Fruit fly (Drosophila melanogaster): ENCODE measurements around the gene CG5895.
A peak's percentile ranks its signal among the peaks of the same experiment; 100 is the strongest.

Gene CG5895

DNA sequence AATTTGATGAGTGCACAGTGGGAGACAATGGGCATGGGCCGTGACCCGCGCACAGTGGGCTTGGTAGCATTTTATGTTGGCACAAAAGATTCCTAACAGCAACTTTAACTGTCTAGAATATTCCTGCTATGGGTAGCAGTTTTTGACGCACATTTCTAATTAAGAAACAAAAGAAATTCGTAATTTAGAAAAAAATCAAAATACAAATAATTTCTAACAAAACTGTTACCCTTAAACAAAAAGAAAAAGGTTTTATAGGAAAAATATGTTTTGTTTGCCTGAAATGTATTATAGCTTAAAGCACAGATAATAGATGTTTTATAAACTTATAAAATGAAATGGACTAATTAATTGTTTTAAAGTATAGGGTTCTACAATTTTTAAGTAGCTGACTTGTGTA, 18.4 kb upstream of the CG5895 start (continued):
- no peak for TF ChIP-seq MTF-1 (GFP tag; optimal IDR thresholded peaks at IDR 0.05; ENCODE audit: borderline replicate concordance)
- no peak for TF ChIP-seq CG2116 (GFP tag; optimal IDR thresholded peaks at IDR 0.05)
- TF ChIP-seq CG6689 (GFP tag; IDR thresholded peaks at IDR 0.05), result peak; percentile 12; the same call in 1 of the 2 replicates
- no peak for TF ChIP-seq trem (tag; optimal IDR thresholded peaks at IDR 0.05)
- TF ChIP-seq h (optimal IDR thresholded peaks at IDR 0.05), result no peak
- TF ChIP-seq bsh (GFP tag; optimal IDR thresholded peaks at IDR 0.05), result no peak
- peak; percentile 15 for TF ChIP-seq CG7556 (GFP tag; optimal IDR thresholded peaks at IDR 0.05)
- no peak for TF ChIP-seq CG12744 (GFP tag; optimal IDR thresholded peaks at IDR 0.05)
- no peak for TF ChIP-seq CG11560 (tag; IDR thresholded peaks at IDR 0.05)
- no peak for TF ChIP-seq ranshi (GFP tag; IDR thresholded peaks at IDR 0.05)
- peak in 1 of 3 experiments; percentile 64 for TF ChIP-seq lola (GFP tag; optimal IDR thresholded peaks at IDR 0.05)
- no peak for TF ChIP-seq Fer2 (tag; optimal IDR thresholded peaks at IDR 0.05)
- TF ChIP-seq CG30020 (tag; optimal IDR thresholded peaks at IDR 0.05), result no peak
- TF ChIP-seq vnd (GFP tag; IDR thresholded peaks at IDR 0.05; ENCODE audit: partially characterized antibody), result no peak
- peak; percentile 36 for TF ChIP-seq fd96Cb (tag; optimal IDR thresholded peaks at IDR 0.05)
- no peak for TF ChIP-seq bab2 (GFP tag; optimal IDR thresholded peaks at IDR 0.05)
- TF ChIP-seq maf-S (GFP tag; optimal IDR thresholded peaks at IDR 0.05), result no peak
- TF ChIP-seq pfk (GFP tag; optimal IDR thresholded peaks at IDR 0.05), result no peak
- TF ChIP-seq CTCF (GFP tag; optimal IDR thresholded peaks at IDR 0.05), result no peak
- no peak for TF ChIP-seq Fer3 (tag; optimal IDR thresholded peaks at IDR 0.05)
- TF ChIP-seq CG17802 (tag; optimal IDR thresholded peaks at IDR 0.05), result no peak
- TF ChIP-seq gem (tag; optimal IDR thresholded peaks at IDR 0.05), result peak; percentile 16
- peak; percentile 11 for TF ChIP-seq dmrt99B (tag; optimal IDR thresholded peaks at IDR 0.05)
- no peak for TF ChIP-seq CG3838 (GFP tag; optimal IDR thresholded peaks at IDR 0.05)
- TF ChIP-seq MESR4 (GFP tag; optimal IDR thresholded peaks at IDR 0.05), result no peak
- TF ChIP-seq wek (GFP tag; optimal IDR thresholded peaks at IDR 0.05), result no peak
- no peak for TF ChIP-seq crol (GFP tag; IDR thresholded peaks at IDR 0.05)
- TF ChIP-seq nom (GFP tag; optimal IDR thresholded peaks at IDR 0.05), result no peak
- no peak for TF ChIP-seq Hr78 (GFP tag; optimal IDR thresholded peaks at IDR 0.05)
- no peak for TF ChIP-seq ftz-f1 (GFP tag; optimal IDR thresholded peaks at IDR 0.05)
- TF ChIP-seq NK7.1 (GFP tag; optimal IDR thresholded peaks at IDR 0.05), result no peak
- peak; percentile 70; the same call in 2 of the 3 replicates for TF ChIP-seq CG17361 (GFP tag; IDR thresholded peaks at IDR 0.05)
- no peak for TF ChIP-seq schlank (tag; optimal IDR thresholded peaks at IDR 0.05)
- TF ChIP-seq p53 (GFP tag; optimal IDR thresholded peaks at IDR 0.05), result no peak
- TF ChIP-seq CG15011 (GFP tag; optimal IDR thresholded peaks at IDR 0.05), result no peak
- no peak for TF ChIP-seq CG10543 (GFP tag; optimal IDR thresholded peaks at IDR 0.05)
- TF ChIP-seq CG14014 (GFP tag; IDR thresholded peaks at IDR 0.05), result no peak
- TF ChIP-seq wor (GFP tag; IDR thresholded peaks at IDR 0.05), result no peak
- TF ChIP-seq Usf (GFP tag; optimal IDR thresholded peaks at IDR 0.05), result no peak
- TF ChIP-seq CG17829 (tag; optimal IDR thresholded peaks at IDR 0.05), result no peak
- no peak for TF ChIP-seq CG14860 (GFP tag; IDR thresholded peaks at IDR 0.05; ENCODE audit: partially characterized antibody)
- no peak for TF ChIP-seq pzg (GFP tag; optimal IDR thresholded peaks at IDR 0.05)
- no peak for TF ChIP-seq Abd-B (GFP tag; optimal IDR thresholded peaks at IDR 0.05)
- TF ChIP-seq sc (optimal IDR thresholded peaks at IDR 0.05), result no peak
- no peak for TF ChIP-seq sc (GFP tag; optimal IDR thresholded peaks at IDR 0.05)
- peak; percentile 40 for TF ChIP-seq CG4820 (GFP tag; optimal IDR thresholded peaks at IDR 0.05)
- no peak for TF ChIP-seq oc (tag; optimal IDR thresholded peaks at IDR 0.05)
- no peak for TF ChIP-seq Stat92E (GFP tag; optimal IDR thresholded peaks at IDR 0.05)
- no peak for TF ChIP-seq CG43689 (GFP tag; IDR thresholded peaks at IDR 0.05)
- no peak for TF ChIP-seq CG11085 (GFP tag; IDR thresholded peaks at IDR 0.05)
- no peak for TF ChIP-seq CG15514 (GFP tag; optimal IDR thresholded peaks at IDR 0.05)
